Fruit fly (Drosophila melanogaster): ENCODE measurements around the gene croc.

Gene croc

DNA sequence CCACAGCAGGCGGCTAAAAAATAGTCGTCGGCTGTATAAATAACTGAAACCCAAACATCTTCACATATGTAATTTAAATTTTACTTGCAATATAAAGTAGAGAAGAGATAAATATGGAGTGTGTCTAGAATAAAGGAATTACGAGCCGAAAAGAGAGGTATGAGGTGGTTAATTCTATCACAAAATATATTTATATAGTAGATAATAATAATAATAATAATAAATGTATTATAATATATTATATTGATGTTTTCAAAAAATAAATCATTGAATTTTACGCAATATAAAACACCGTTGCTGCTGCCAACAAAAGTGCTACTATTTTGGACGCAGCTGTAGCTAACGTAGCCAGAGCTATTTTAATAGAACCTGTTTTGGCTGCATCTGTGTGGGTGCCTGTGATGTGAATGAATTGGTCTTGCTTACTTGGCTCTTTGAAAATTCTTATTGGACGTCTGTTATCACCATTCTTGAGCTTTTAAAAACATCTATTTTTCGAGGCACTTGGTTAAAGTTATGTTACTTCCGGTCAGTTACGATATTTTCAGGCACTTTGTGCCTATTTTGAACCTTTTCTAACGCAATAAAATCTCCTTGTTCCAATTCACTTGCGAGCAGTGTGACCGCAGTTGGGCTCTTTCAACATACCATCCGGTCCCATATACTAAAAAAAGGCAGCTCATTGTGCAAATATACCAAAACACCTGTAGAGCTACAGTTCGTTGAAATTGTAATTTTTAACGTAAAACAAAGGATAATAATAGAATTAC, 20.8 kb upstream of the croc start, which contains the start of gene Hr78 (continued):
- TF ChIP-seq CG12659 (GFP tag; optimal IDR thresholded peaks at IDR 0.05) (peak; percentile 91), CG12219 (GFP tag; optimal IDR thresholded peaks at IDR 0.05) (peak; percentile 54), cwo (GFP tag; optimal IDR thresholded peaks at IDR 0.05) (peak; percentile 84), tx (GFP tag; optimal IDR thresholded peaks at IDR 0.05) (no peak), twi (tag; optimal IDR thresholded peaks at IDR 0.05) (peak; percentile 37), H2.0 (GFP tag; IDR thresholded peaks at IDR 0.05) (peak; percentile 38; the same call in 1 of the 2 replicates), CG18476 (GFP tag; optimal IDR thresholded peaks at IDR 0.05) (peak; percentile 57), CG13287 (GFP tag; IDR thresholded peaks at IDR 0.05; ENCODE audit: partially characterized antibody) (no peak; the same call in 1 of the 2 replicates), Eip74EF (GFP tag; optimal IDR thresholded peaks at IDR 0.05) (peak in 1 of 2 experiments; percentile 79), Gug (GFP tag; IDR thresholded peaks at IDR 0.05) (peak; percentile 49; the same call in 2 of the 4 replicates), Six4 (GFP tag; optimal IDR thresholded peaks at IDR 0.05) (peak; percentile 74), Fer2 (tag; optimal IDR thresholded peaks at IDR 0.05) (peak; percentile 56), sc (optimal IDR thresholded peaks at IDR 0.05) (no peak), sc (GFP tag; optimal IDR thresholded peaks at IDR 0.05) (peak; percentile 65), btn (GFP tag; optimal IDR thresholded peaks at IDR 0.05) (no peak), CG8089 (GFP tag; optimal IDR thresholded peaks at IDR 0.05) (no peak), CG12942 (GFP tag; optimal IDR thresholded peaks at IDR 0.05) (peak; percentile 51), schlank (tag; optimal IDR thresholded peaks at IDR 0.05) (no peak), CG16815 (GFP tag; optimal IDR thresholded peaks at IDR 0.05) (peak; percentile 61), CG15601 (tag; optimal IDR thresholded peaks at IDR 0.05) (peak; percentile 74), croc (GFP tag; conservative IDR thresholded peaks at IDR 0.05) (peak; percentile 70), CG3726 (GFP tag; IDR thresholded peaks at IDR 0.05) (no peak), Asciz (GFP tag; optimal IDR thresholded peaks at IDR 0.05) (peak; percentile 86), CG11695 (GFP tag; IDR thresholded peaks at IDR 0.05) (peak; percentile 89; the same call in 2 of the 3 replicates), CG18011 (GFP tag; optimal IDR thresholded peaks at IDR 0.05) (peak; percentile 54), ato (GFP tag; IDR thresholded peaks at IDR 0.05; ENCODE audit: partially characterized antibody) (no peak), CG31365 (tag; optimal IDR thresholded peaks at IDR 0.05) (no peak), CG1832 (GFP tag; optimal IDR thresholded peaks at IDR 0.05) (no peak), unpg (GFP tag; optimal IDR thresholded peaks at IDR 0.05) (peak; percentile 86), zfh2 (GFP tag; optimal IDR thresholded peaks at IDR 0.05) (no peak), CG11093 (GFP tag; IDR thresholded peaks at IDR 0.05) (no peak), CG14965 (GFP tag; optimal IDR thresholded peaks at IDR 0.05; ENCODE audit: borderline replicate concordance) (no peak), eve (GFP tag; optimal IDR thresholded peaks at IDR 0.05) (no peak), sisA (GFP tag; IDR thresholded peaks at IDR 0.05) (peak; percentile 31; the same call in 1 of the 2 replicates), unc-4 (GFP tag; IDR thresholded peaks at IDR 0.05; ENCODE audit: partially characterized antibody) (0 out of 2 replicates have a peak, but pooled peaks have one; percentile 18), sens-2 (GFP tag; IDR thresholded peaks at IDR 0.05) (peak; percentile 6; the same call in 1 of the 2 replicates), kah (GFP tag; optimal IDR thresholded peaks at IDR 0.05) (peak; percentile 97), CG4282 (GFP tag; optimal IDR thresholded peaks at IDR 0.05) (no peak), Myb (GFP tag; optimal IDR thresholded peaks at IDR 0.05) (peak; percentile 9), NC2β (GFP tag; optimal IDR thresholded peaks at IDR 0.05) (no peak), CG6254 (GFP tag; optimal IDR thresholded peaks at IDR 0.05) (peak; percentile 72), ems (GFP tag; optimal IDR thresholded peaks at IDR 0.05) (no peak), CG6854 (GFP tag; optimal IDR thresholded peaks at IDR 0.05) (peak; percentile 88), CG17359 (tag; optimal IDR thresholded peaks at IDR 0.05) (peak; percentile 82), CG3407 (GFP tag; optimal IDR thresholded peaks at IDR 0.05) (peak; percentile 54), Dbx (GFP tag; IDR thresholded peaks at IDR 0.05) (peak; percentile 39; the same call in 1 of the 3 replicates), Taf1 (GFP tag; IDR thresholded peaks at IDR 0.05) (peak; percentile 19; the same call in 1 of the 2 replicates), CG32767 (GFP tag; IDR thresholded peaks at IDR 0.05) (peak; percentile 69), yki (optimal IDR thresholded peaks at IDR 0.05) (no peak)
